Worm (Caenorhabditis elegans): ENCODE data around the gene F41B4.2.

ce11 chrX:6819633-6820032 lies 15.4 kb downstream of the F41B4.2 start:
- no peak for TF ChIP-seq M03D4.4 (tag; optimal IDR thresholded peaks at IDR 0.05)
- TF ChIP-seq ceh-43 (GFP tag; optimal IDR thresholded peaks at IDR 0.05), result no peak
- no peak for TF ChIP-seq nhr-76 (tag; optimal IDR thresholded peaks at IDR 0.05)
- no peak for TF ChIP-seq elt-3 (tag; optimal IDR thresholded peaks at IDR 0.05)
- TF ChIP-seq unc-62 (GFP tag; optimal IDR thresholded peaks at IDR 0.05), result no peak
- TF ChIP-seq ceh-83 (GFP tag; optimal IDR thresholded peaks at IDR 0.05), result no peak
- TF ChIP-seq tbx-8 (GFP tag; optimal IDR thresholded peaks at IDR 0.05), result no peak
- no peak for TF ChIP-seq nhr-28 (tag; optimal IDR thresholded peaks at IDR 0.05)
- no peak for TF ChIP-seq snpc-4 (tag; optimal IDR thresholded peaks at IDR 0.05)
- TF ChIP-seq nhr-12 (tag; optimal IDR thresholded peaks at IDR 0.05), result no peak
- no peak for TF ChIP-seq unc-39 (tag; optimal IDR thresholded peaks at IDR 0.05)
- TF ChIP-seq sem-2 (GFP tag; optimal IDR thresholded peaks at IDR 0.05), result no peak
- no peak for TF ChIP-seq mab-5 (tag; optimal IDR thresholded peaks at IDR 0.05)
